Worm (Caenorhabditis elegans): ENCODE results near the gene sri-29.

ce11 chrII:3045875-3046274, 1.8 kb downstream of the sri-29 start, which contains the start of gene sri-30:
- TF ChIP-seq madf-8 (GFP tag; conservative IDR thresholded peaks at IDR 0.05) (no peak), chd-7 (tag; optimal IDR thresholded peaks at IDR 0.05) (no peak), hmg-1.2 (GFP tag; IDR thresholded peaks at IDR 0.05) (no peak), pha-4 (tag; optimal IDR thresholded peaks at IDR 0.05) (no peak), egl-18 (GFP tag; IDR thresholded peaks at IDR 0.05) (no peak), dpl-1 (GFP tag; optimal IDR thresholded peaks at IDR 0.05) (no peak), K11D2.4 (GFP tag; IDR thresholded peaks at IDR 0.05) (no peak), F49E8.2 (tag; optimal IDR thresholded peaks at IDR 0.05; ENCODE audit: insufficient read depth) (no peak), Y56A3A.18 (GFP tag; IDR thresholded peaks at IDR 0.05) (no peak), somi-1 (GFP tag; optimal IDR thresholded peaks at IDR 0.05) (no peak), T07F8.4 (tag; optimal IDR thresholded peaks at IDR 0.05) (no peak)
